Worm (Caenorhabditis elegans) whole organism, L4 larva: Measurements from ENCODE around the gene E02C12.8.

ENCODE experiments used
- aha-1 ChIP-seq: fragments of 150-350 bp; peaks from one replicate; lab custom pipeline; 2014; ENCODE audit warnings: missing biosample characterization, missing genetic modification characterization
- ceh-44 ChIP-seq: fragments of 200-800 bp; sonication (Bioruptor generic); IDR thresholded peaks from 2 replicates; pipeline ENCODE4 v1.3.6; 2022; ENCODE audit warnings: missing genetic modification reagents, missing genetic modification characterization, missing compliant biosample characterization
- ceh-62 ChIP-seq: sonication (generic microtip); optimal IDR thresholded peaks from 2 replicates; lab custom pipeline; 2017; ENCODE audit warnings: missing biosample characterization, missing genetic modification characterization
- dmd-9 ChIP-seq: fragments of 200-800 bp; sonication (Bioruptor generic); IDR thresholded peaks from 2 replicates; pipeline ENCODE4 v1.3.6; 2022; ENCODE audit warnings: missing genetic modification reagents, missing genetic modification characterization, missing compliant biosample characterization
- dve-1 ChIP-seq: sonication (generic microtip); optimal IDR thresholded peaks from 2 replicates; lab custom pipeline; 2017; ENCODE audit warnings: antibody characterized with exemption, mild to moderate bottlenecking, missing genetic modification characterization, missing compliant biosample characterization; ENCODE audit not compliant: insufficient read depth
- hif-1 ChIP-seq, 2 experiments: sonication (generic microtip); optimal IDR thresholded peaks; 2 replicates each; lab custom pipeline; 2016 to 2017; ENCODE audit warnings: missing compliant biosample characterization in 2 of 2, missing genetic modification characterization in 2 of 2, missing genetic modification reagents in 2 of 2, missing genotype in 2 of 2, mild to moderate bottlenecking in 1 of 2
- hlh-30 ChIP-seq: sonication (generic microtip); optimal IDR thresholded peaks from 2 replicates; lab custom pipeline; 2017; ENCODE audit warnings: antibody characterized with exemption, mild to moderate bottlenecking, missing genetic modification characterization, missing compliant biosample characterization; ENCODE audit not compliant: insufficient read depth
- hmg-1.1 ChIP-seq: fragments of 200-800 bp; sonication (Bioruptor generic); IDR thresholded peaks from 2 replicates; pipeline ENCODE4 v1.3.6; 2022; ENCODE audit warnings: missing genetic modification reagents, missing genetic modification characterization, missing compliant biosample characterization
- lim-7 ChIP-seq: fragments of 200-800 bp; sonication (Bioruptor generic); IDR thresholded peaks from 2 replicates; pipeline ENCODE4 v1.3.6; 2022; ENCODE audit warnings: missing genetic modification characterization, missing compliant biosample characterization
- lin-29 ChIP-seq: fragments of 200-800 bp; sonication (Bioruptor generic); IDR thresholded peaks from 2 replicates; pipeline ENCODE4 v1.3.6; 2022; ENCODE audit warnings: missing genetic modification reagents, missing genetic modification characterization, missing compliant biosample characterization
- mdl-1 ChIP-seq, 2 experiments: fragments of 150-350 bp in 1 of 2; sonication (generic microtip) in 1 of 2; optimal IDR thresholded peaks; 2 replicates each; lab custom pipeline; 2014 to 2017; ENCODE audit warnings: missing biosample characterization in 2 of 2, missing genetic modification characterization in 2 of 2
- mxl-3 ChIP-seq: fragments of 200-800 bp; sonication (Bioruptor generic); optimal IDR thresholded peaks from 2 replicates; lab custom pipeline; 2018; ENCODE audit warnings: mild to moderate bottlenecking, missing genetic modification characterization, missing compliant biosample characterization
- nhr-28 ChIP-seq: fragments of 150-350 bp; optimal IDR thresholded peaks from 2 replicates; lab custom pipeline; 2014; ENCODE audit warnings: missing biosample characterization, missing genetic modification characterization
- nhr-42 ChIP-seq: fragments of 200-800 bp; sonication (Bioruptor generic); IDR thresholded peaks from 2 replicates; pipeline ENCODE4 v1.3.6; 2022; ENCODE audit warnings: missing genetic modification characterization, missing compliant biosample characterization
- nhr-76 ChIP-seq: fragments of 150-350 bp; optimal IDR thresholded peaks from 2 replicates; lab custom pipeline; 2014; ENCODE audit warnings: missing biosample characterization, missing genetic modification characterization
- php-3 ChIP-seq: fragments of 200-800 bp; sonication (Bioruptor generic); IDR thresholded peaks from 2 replicates; pipeline ENCODE4 v1.3.6; 2022; ENCODE audit warnings: missing genetic modification reagents, missing genetic modification characterization, missing compliant biosample characterization
- set-16 ChIP-seq: fragments of 200-800 bp; sonication (Bioruptor generic); IDR thresholded peaks from 2 replicates; pipeline ENCODE4 v1.3.6; 2022; ENCODE audit warnings: missing genetic modification reagents, missing genetic modification characterization, missing compliant biosample characterization
- snpc-1.2 ChIP-seq: fragments of 200-800 bp; sonication (Bioruptor generic); IDR thresholded peaks from 2 replicates; pipeline ENCODE4 v1.3.6; 2022; ENCODE audit warnings: missing genetic modification reagents, missing genetic modification characterization, missing compliant biosample characterization
- tra-1 ChIP-seq: fragments of 200-800 bp; sonication (Bioruptor generic); IDR thresholded peaks from 2 replicates; pipeline ENCODE4 v1.3.6; 2022; ENCODE audit warnings: missing genetic modification reagents, missing genetic modification characterization, missing compliant biosample characterization
- zip-11 ChIP-seq: fragments of 200-800 bp; sonication (Bioruptor generic); IDR thresholded peaks from 2 replicates; pipeline ENCODE4 v1.3.6; 2022; ENCODE audit warnings: missing genetic modification characterization, missing compliant biosample characterization
- ztf-11 ChIP-seq: fragments of 150-350 bp; optimal IDR thresholded peaks from 2 replicates; lab custom pipeline; 2014; ENCODE audit warnings: missing biosample characterization, missing genetic modification characterization

The E02C12.8 gene

ce11 chrV:9324167-9324566 is 49.2 kb downstream of the E02C12.8 start:
- TF ChIP-seq set-16 (GFP tag; lab: Robert Waterston, UW) (no peak), mdl-1 (tag; optimal IDR thresholded peaks at IDR 0.05; lab: Kevin White, UChicago) (peak; percentile 4 to 42), aha-1 (peak; percentile 53), ceh-62 (tag; lab: Kevin White, UChicago) (no peak), hlh-30 (tag; lab: Kevin White, UChicago) (peak; percentile 56), mxl-3 (GFP tag; lab: Kevin White, UChicago) (peak; percentile 56), dve-1 (peak; percentile 6)

- no peak for TF ChIP-seq hmg-1.1 (GFP tag; lab: Robert Waterston, UW)
- TF ChIP-seq nhr-76: no peak
- no peak for TF ChIP-seq snpc-1.2 (GFP tag; lab: Robert Waterston, UW)
- no peak for TF ChIP-seq hif-1 (tag; optimal IDR thresholded peaks at IDR 0.05; lab: Kevin White, UChicago)
- TF ChIP-seq ztf-11: no peak
- TF ChIP-seq nhr-42 (GFP tag; lab: Robert Waterston, UW): no peak
- TF ChIP-seq tra-1 (GFP tag; lab: Robert Waterston, UW): no peak
- TF ChIP-seq mdl-1 (tag; optimal IDR thresholded peaks at IDR 0.05; lab: Kevin White, UChicago): no peak
- TF ChIP-seq nhr-28 (tag; lab: Kevin White, UChicago): no peak
- no peak for TF ChIP-seq lin-29 (GFP tag; lab: Robert Waterston, UW)
- no peak for TF ChIP-seq ceh-44 (GFP tag; lab: Robert Waterston, UW)
- no peak for TF ChIP-seq php-3 (GFP tag; lab: Robert Waterston, UW)
- TF ChIP-seq zip-11: no peak
- TF ChIP-seq dmd-9: no peak
- TF ChIP-seq lim-7 (GFP tag; lab: Robert Waterston, UW): no peak
- TF ChIP-seq, all 104 proteins: peak for 0
Observed at ce11 chrV:9322886-9323285, 50.5 kb downstream of the E02C12.8 start, which contains the start of gene tag-153. tag-153 (plus strand) TSS chrV:9323085.
